Fruit fly (Drosophila melanogaster) whole organism, pupa: ENCODE results near the gene Prx2.

Experiments used
- CG10348 ChIP-seq: fragments of 200-800 bp; sonication (Bioruptor generic); IDR thresholded peaks from 2 replicates; pipeline ENCODE4 v1.3.6; 2022; ENCODE audit warnings: missing biosample characterization, missing genetic modification characterization
- CG12605 ChIP-seq: fragments of 200-800 bp; sonication (Bioruptor generic); IDR thresholded peaks from 2 replicates; pipeline ENCODE4 v1.3.6; 2022; ENCODE audit warnings: missing biosample characterization, missing genetic modification characterization
- CG13204 ChIP-seq: fragments of 200-800 bp; sonication (Bioruptor generic); optimal IDR thresholded peaks from 2 replicates; lab custom pipeline; 2018; ENCODE audit warnings: missing biosample characterization, mild to moderate bottlenecking, missing genetic modification characterization, moderate library complexity
- CG14655 ChIP-seq: fragments of 200-800 bp; sonication (Bioruptor generic); optimal IDR thresholded peaks from 3 replicates; lab custom pipeline; 2017; ENCODE audit warnings: mild to moderate bottlenecking, missing biosample characterization, missing genetic modification reagents, missing genetic modification characterization
- CG15710 ChIP-seq: fragments of 200-800 bp; sonication (Bioruptor generic); optimal IDR thresholded peaks from 2 replicates; lab custom pipeline; 2018; ENCODE audit warnings: missing biosample characterization, mild to moderate bottlenecking, missing genetic modification characterization, moderate library complexity
- CG17806 ChIP-seq: fragments of 200-800 bp; sonication (Bioruptor generic); optimal IDR thresholded peaks from 2 replicates; lab custom pipeline; 2018; ENCODE audit warnings: missing biosample characterization, mild to moderate bottlenecking, missing genetic modification characterization, moderate library complexity
- CG32121 ChIP-seq: fragments of 200-800 bp; sonication (Bioruptor generic); IDR thresholded peaks from 2 replicates; pipeline ENCODE4 v1.3.6; 2022; ENCODE audit warnings: missing biosample characterization, missing genetic modification characterization
- CG34367 ChIP-seq: fragments of 200-800 bp; sonication (Bioruptor generic); optimal IDR thresholded peaks from 2 replicates; lab custom pipeline; 2018; ENCODE audit warnings: missing biosample characterization, mild to moderate bottlenecking, missing genetic modification characterization
- CG4496 ChIP-seq: fragments of 200-800 bp; sonication (Bioruptor generic); IDR thresholded peaks from 3 replicates; pipeline ENCODE4 v1.3.6; 2022; ENCODE audit warnings: missing biosample characterization, missing genetic modification characterization
- CG8159 ChIP-seq: fragments of 200-800 bp; sonication (Bioruptor generic); optimal IDR thresholded peaks from 3 replicates; lab custom pipeline; 2018; ENCODE audit warnings: missing biosample characterization, mild to moderate bottlenecking, missing genetic modification characterization, moderate library complexity
- CG8301 ChIP-seq: fragments of 200-800 bp; sonication (Bioruptor generic); optimal IDR thresholded peaks from 2 replicates; lab custom pipeline; 2018; ENCODE audit warnings: missing biosample characterization, mild to moderate bottlenecking, missing genetic modification characterization
- CG9948 ChIP-seq: fragments of 200-800 bp; sonication (Bioruptor generic); optimal IDR thresholded peaks from 2 replicates; lab custom pipeline; 2018; ENCODE audit warnings: missing biosample characterization, mild to moderate bottlenecking, missing genetic modification characterization, moderate library complexity
- D1 ChIP-seq: fragments of 200-800 bp; sonication (Bioruptor generic); optimal IDR thresholded peaks from 2 replicates; lab custom pipeline; 2018; ENCODE audit warnings: missing biosample characterization, mild to moderate bottlenecking, missing genetic modification characterization, moderate library complexity
- EcR ChIP-seq: fragments of 200-800 bp; sonication (Bioruptor generic); optimal IDR thresholded peaks from 3 replicates; lab custom pipeline; 2019; ENCODE audit warnings: missing biosample characterization, missing genetic modification characterization, mild to moderate bottlenecking, moderate library complexity, missing genetic modification reagents
- Ets98B ChIP-seq: fragments of 200-800 bp; sonication (Bioruptor generic); IDR thresholded peaks from 2 replicates; pipeline ENCODE4 v1.3.6; 2022; ENCODE audit warnings: missing biosample characterization, missing genetic modification characterization
- Pif1A ChIP-seq: fragments of 200-800 bp; sonication (Bioruptor generic); optimal IDR thresholded peaks from 3 replicates; lab custom pipeline; 2016; ENCODE audit warnings: missing biosample characterization, missing genetic modification characterization
- Pif1B ChIP-seq: fragments of 200-800 bp; sonication (Bioruptor generic); optimal IDR thresholded peaks from 3 replicates; lab custom pipeline; 2016; ENCODE audit warnings: missing biosample characterization, missing genetic modification characterization
- Snoo ChIP-seq: fragments of 200-800 bp; sonication (Bioruptor generic); optimal IDR thresholded peaks from 3 replicates; lab custom pipeline; 2017; ENCODE audit warnings: missing biosample characterization, mild to moderate bottlenecking, missing genetic modification characterization, inconsistent platforms
- fd96Ca ChIP-seq: fragments of 200-800 bp; sonication (Bioruptor generic); IDR thresholded peaks from 3 replicates; pipeline ENCODE4 v1.3.6; 2022; ENCODE audit warnings: missing biosample characterization, missing genetic modification characterization
- gl ChIP-seq: fragments of 200-800 bp; sonication (Bioruptor generic); optimal IDR thresholded peaks from 2 replicates; lab custom pipeline; 2018; ENCODE audit warnings: missing biosample characterization, mild to moderate bottlenecking, missing genetic modification characterization
- rn ChIP-seq: fragments of 200-800 bp; sonication (Bioruptor generic); IDR thresholded peaks from 2 replicates; pipeline ENCODE4 v1.3.6; 2022; ENCODE audit warnings: missing biosample characterization, missing genetic modification characterization

Gene Prx2

dm6 chrX:13305323-13305722 is 24.3 kb upstream of the Prx2 start:
- TF ChIP-seq CG17806 (tag; lab: Kevin White, UChicago) (no peak), CG15710 (tag; lab: Kevin White, UChicago) (no peak), Ets98B (GFP tag; lab: Robert Waterston, UW) (no peak), CG14655 (GFP tag; lab: Kevin White, UChicago) (no peak), EcR (GFP tag; lab: Kevin White, UChicago) (peak; percentile 24), CG12605 (GFP tag; lab: Robert Waterston, UW) (0 out of 2 replicates have a peak, but pooled peaks have one; percentile 32), CG10348 (no peak), CG4496 (GFP tag; lab: Robert Waterston, UW) (0 out of 3 replicates have a peak, but pooled peaks have one; percentile 13), CG13204 (GFP tag; lab: Kevin White, UChicago) (peak; percentile 86), gl (tag; lab: Kevin White, UChicago) (peak; percentile 29), Pif1B (GFP tag; lab: Kevin White, UChicago) (no peak), CG34367 (tag; lab: Kevin White, UChicago) (no peak), CG9948 (tag; lab: Kevin White, UChicago) (no peak), D1 (no peak), CG32121 (GFP tag; lab: Robert Waterston, UW) (peak; percentile 14; the same call in 1 of the 2 replicates)

- no peak for TF ChIP-seq CG34367 (tag; lab: Kevin White, UChicago)
- TF ChIP-seq Ets98B (GFP tag; lab: Robert Waterston, UW): no peak
- no peak for TF ChIP-seq Pif1B (GFP tag; lab: Kevin White, UChicago)
- TF ChIP-seq CG13204 (GFP tag; lab: Kevin White, UChicago): no peak
- no peak for TF ChIP-seq rn (GFP tag; lab: Robert Waterston, UW)
- TF ChIP-seq CG14655 (GFP tag; lab: Kevin White, UChicago): peak; percentile 38
- TF ChIP-seq D1: no peak
- no peak for TF ChIP-seq CG10348
- no peak for TF ChIP-seq EcR (GFP tag; lab: Kevin White, UChicago)
- TF ChIP-seq Snoo (tag; lab: Kevin White, UChicago): peak; percentile 21
- TF ChIP-seq CG17806 (tag; lab: Kevin White, UChicago): no peak
- 0 out of 2 replicates have a peak, but pooled peaks have one; percentile 17 for TF ChIP-seq CG32121 (GFP tag; lab: Robert Waterston, UW)
- TF ChIP-seq CG9948 (tag; lab: Kevin White, UChicago): no peak
- peak; percentile 30 for TF ChIP-seq CG15710 (tag; lab: Kevin White, UChicago)
- peak; percentile 1 for TF ChIP-seq Pif1A (GFP tag; lab: Kevin White, UChicago)
- peak; percentile 41 for TF ChIP-seq CG8159 (tag; lab: Kevin White, UChicago)
- no peak for TF ChIP-seq CG4496 (GFP tag; lab: Robert Waterston, UW)
- no peak for TF ChIP-seq CG12605 (GFP tag; lab: Robert Waterston, UW)
- TF ChIP-seq CG8301 (tag; lab: Kevin White, UChicago): no peak
- TF ChIP-seq fd96Ca (GFP tag; lab: Robert Waterston, UW): no peak
- TF ChIP-seq gl (tag; lab: Kevin White, UChicago): no peak
Observed at dm6 chrX:13307189-13307588, 22.4 kb upstream of the Prx2 start.

dm6 chrX:13310764-13311163 is 18.9 kb upstream of the Prx2 start:
- TF ChIP-seq Pif1A (GFP tag; lab: Kevin White, UChicago) (no peak), CG12605 (GFP tag; lab: Robert Waterston, UW) (no peak), rn (GFP tag; lab: Robert Waterston, UW) (no peak), EcR (GFP tag; lab: Kevin White, UChicago) (no peak), CG4496 (GFP tag; lab: Robert Waterston, UW) (no peak), Ets98B (GFP tag; lab: Robert Waterston, UW) (no peak), CG8159 (tag; lab: Kevin White, UChicago) (no peak), Pif1B (GFP tag; lab: Kevin White, UChicago) (no peak), CG13204 (GFP tag; lab: Kevin White, UChicago) (no peak), CG34367 (tag; lab: Kevin White, UChicago) (no peak), CG17806 (tag; lab: Kevin White, UChicago) (no peak), CG10348 (no peak), CG15710 (tag; lab: Kevin White, UChicago) (no peak)
- TF ChIP-seq, all 21 proteins: peak for 0

dm6 chrX:13312200-13312599 is 17.4 kb upstream of the Prx2 start:
- TF ChIP-seq CG17806 (tag; lab: Kevin White, UChicago) (peak; percentile 71), CG8159 (tag; lab: Kevin White, UChicago) (peak; percentile 74), EcR (GFP tag; lab: Kevin White, UChicago) (peak; percentile 17), CG13204 (GFP tag; lab: Kevin White, UChicago) (peak; percentile 33), CG32121 (GFP tag; lab: Robert Waterston, UW) (peak; percentile 40; the same call in 1 of the 2 replicates), fd96Ca (GFP tag; lab: Robert Waterston, UW) (peak; percentile 31; the same call in 1 of the 3 replicates), D1 (no peak), Pif1A (GFP tag; lab: Kevin White, UChicago) (peak; percentile 56), CG8301 (tag; lab: Kevin White, UChicago) (peak; percentile 73), Ets98B (GFP tag; lab: Robert Waterston, UW) (peak; percentile 54), CG9948 (tag; lab: Kevin White, UChicago) (peak; percentile 77), CG12605 (GFP tag; lab: Robert Waterston, UW) (no peak), CG34367 (tag; lab: Kevin White, UChicago) (peak; percentile 64), CG10348 (no peak), CG15710 (tag; lab: Kevin White, UChicago) (peak; percentile 72), CG14655 (GFP tag; lab: Kevin White, UChicago) (peak; percentile 78), Pif1B (GFP tag; lab: Kevin White, UChicago) (peak; percentile 44), gl (tag; lab: Kevin White, UChicago) (peak; percentile 11), Snoo (tag; lab: Kevin White, UChicago) (peak; percentile 65), CG4496 (GFP tag; lab: Robert Waterston, UW) (peak; percentile 42; the same call in 1 of the 3 replicates), rn (GFP tag; lab: Robert Waterston, UW) (no peak)
